Worm (Caenorhabditis elegans): ENCODE measurements around the gene alp-1.

DNA sequence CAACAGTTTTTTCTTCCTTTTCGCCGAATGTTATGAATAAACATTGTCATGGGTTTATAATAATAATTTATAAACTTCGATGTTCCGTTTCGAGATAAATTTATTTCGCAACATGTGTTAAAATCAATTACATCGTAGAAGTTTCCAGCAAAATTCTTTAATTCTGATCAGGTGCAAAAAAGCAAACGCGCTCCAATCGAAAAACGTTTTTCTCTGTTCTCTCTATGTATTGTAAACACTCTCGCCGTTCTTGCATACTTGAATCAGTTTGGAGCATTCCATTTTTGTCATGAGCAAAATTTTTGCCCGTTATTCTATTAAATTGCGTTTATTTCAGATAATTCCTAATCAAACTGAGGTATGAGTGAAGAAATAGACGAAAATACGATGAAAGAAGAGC, 41.5 kb downstream of the alp-1 start, which contains the start of gene rad-54.L2:
- TF ChIP-seq attf-3 (GFP tag; conservative IDR thresholded peaks at IDR 0.05) = no peak
- TF ChIP-seq nfyb-1 (GFP tag; IDR thresholded peaks at IDR 0.05) = peak; percentile 59; the same call in 1 of the 2 replicates
- no peak for TF ChIP-seq ets-4 (GFP tag; optimal IDR thresholded peaks at IDR 0.05)
- TF ChIP-seq tlf-1 (GFP tag; optimal IDR thresholded peaks at IDR 0.05) = peak; percentile 51
- TF ChIP-seq F52B5.7 (tag; optimal IDR thresholded peaks at IDR 0.05) = no peak
- TF ChIP-seq xnd-1 (tag; optimal IDR thresholded peaks at IDR 0.05) = no peak
- no peak for TF ChIP-seq ztf-3 (GFP tag; optimal IDR thresholded peaks at IDR 0.05)
- no peak for TF ChIP-seq efl-1 (GFP tag; optimal IDR thresholded peaks at IDR 0.05)
- TF ChIP-seq unc-62 (GFP tag; optimal IDR thresholded peaks at IDR 0.05) = no peak
- TF ChIP-seq aptf-3 (GFP tag; IDR thresholded peaks at IDR 0.05) = no peak
- TF ChIP-seq snpc-4 (GFP tag; optimal IDR thresholded peaks at IDR 0.05) = no peak
- TF ChIP-seq snpc-4 (tag; optimal IDR thresholded peaks at IDR 0.05) = peak in 2 of 4 experiments; percentile 14 to 35

Data from whole organism, young adult.